Worm (Caenorhabditis elegans) whole organism, early embryonic: ENCODE results near the gene hsd-2.

Source experiments
- F13C5.2 ChIP-seq: sonication (generic microtip); optimal IDR thresholded peaks from 2 replicates; lab custom pipeline; 2017; ENCODE audit warnings: mild to moderate bottlenecking, missing genetic modification characterization, inconsistent platforms, missing compliant biosample characterization
- aly-1 ChIP-seq: sonication (generic microtip); optimal IDR thresholded peaks from 2 replicates; lab custom pipeline; 2016; ENCODE audit warnings: missing genetic modification characterization, missing compliant biosample characterization
- ama-1 ChIP-seq: fragments of 150-350 bp; optimal IDR thresholded peaks from 2 replicates; lab custom pipeline; 2014
- ceh-13 ChIP-seq: fragments of 200-800 bp; sonication (Bioruptor generic); optimal IDR thresholded peaks from 2 replicates; lab custom pipeline; 2018; ENCODE audit warnings: mild to moderate bottlenecking, missing genetic modification characterization, missing compliant biosample characterization
- ceh-36 ChIP-seq: sonication (generic microtip); optimal IDR thresholded peaks from 2 replicates; lab custom pipeline; 2016; ENCODE audit warnings: missing genetic modification characterization, inconsistent platforms, missing compliant biosample characterization
- ets-7 ChIP-seq: sonication (generic microtip); optimal IDR thresholded peaks from 2 replicates; lab custom pipeline; 2016; ENCODE audit warnings: missing genotype, missing genetic modification characterization, missing compliant biosample characterization
- hmbx-1 ChIP-seq: sonication (generic microtip); optimal IDR thresholded peaks from 2 replicates; lab custom pipeline; 2016; ENCODE audit warnings: mild to moderate bottlenecking, missing genetic modification characterization, missing compliant biosample characterization
- hmg-4 ChIP-seq: fragments of 200-800 bp; sonication (Bioruptor generic); optimal IDR thresholded peaks from 2 replicates; lab custom pipeline; 2018; ENCODE audit warnings: mild to moderate bottlenecking, missing genetic modification characterization, missing compliant biosample characterization
- pes-1 ChIP-seq: fragments of 200-800 bp; sonication (Bioruptor generic); IDR thresholded peaks from 2 replicates; pipeline ENCODE4 v1.3.6; 2022; ENCODE audit warnings: missing genetic modification reagents, missing genetic modification characterization, missing compliant biosample characterization
- scrt-1 ChIP-seq: fragments of 200-800 bp; sonication (Bioruptor generic); IDR thresholded peaks from 2 replicates; pipeline ENCODE4 v1.3.6; 2022; ENCODE audit warnings: missing genetic modification characterization, missing compliant biosample characterization
- sea-1 ChIP-seq: fragments of 200-800 bp; sonication (Bioruptor generic); conservative IDR thresholded peaks from 2 replicates; pipeline ENCODE4 v1.3.6; 2022; ENCODE audit warnings: missing genetic modification characterization, missing compliant biosample characterization
- tbx-11 ChIP-seq: fragments of 200-800 bp; sonication (Bioruptor generic); IDR thresholded peaks from 2 replicates; pipeline ENCODE4 v1.3.6; 2022; ENCODE audit warnings: missing genetic modification characterization, missing compliant biosample characterization
- tbx-37 ChIP-seq: fragments of 200-800 bp; sonication (Bioruptor generic); conservative IDR thresholded peaks from 2 replicates; pipeline ENCODE4 v1.3.6; 2022; ENCODE audit warnings: missing genetic modification reagents, missing genetic modification characterization, missing compliant biosample characterization
- tra-4 ChIP-seq: sonication (generic microtip); optimal IDR thresholded peaks from 2 replicates; lab custom pipeline; 2017; ENCODE audit warnings: missing genetic modification characterization, missing compliant biosample characterization

ce11 chrX:4997548-4998087, 7.4 kb upstream of the hsd-2 start, which contains the start of gene ZC8.6:
- TF ChIP-seq scrt-1 (no peak), ama-1 (lab: Kevin White, UChicago) (no peak), ceh-36 (no peak), sea-1 (GFP tag; lab: Robert Waterston, UW) (no peak), aly-1 (tag; lab: Kevin White, UChicago) (no peak), pes-1 (GFP tag; lab: Robert Waterston, UW) (no peak), F13C5.2 (tag; lab: Kevin White, UChicago) (no peak), hmg-4 (peak; percentile 1), ets-7 (tag; lab: Kevin White, UChicago) (no peak), hmbx-1 (tag; lab: Kevin White, UChicago) (no peak), tbx-11 (GFP tag; lab: Robert Waterston, UW) (no peak), tbx-37 (no peak), tra-4 (no peak), ceh-13 (GFP tag; lab: Kevin White, UChicago) (no peak)
